Fruit fly (Drosophila melanogaster): ENCODE data around the gene lilli.

DNA sequence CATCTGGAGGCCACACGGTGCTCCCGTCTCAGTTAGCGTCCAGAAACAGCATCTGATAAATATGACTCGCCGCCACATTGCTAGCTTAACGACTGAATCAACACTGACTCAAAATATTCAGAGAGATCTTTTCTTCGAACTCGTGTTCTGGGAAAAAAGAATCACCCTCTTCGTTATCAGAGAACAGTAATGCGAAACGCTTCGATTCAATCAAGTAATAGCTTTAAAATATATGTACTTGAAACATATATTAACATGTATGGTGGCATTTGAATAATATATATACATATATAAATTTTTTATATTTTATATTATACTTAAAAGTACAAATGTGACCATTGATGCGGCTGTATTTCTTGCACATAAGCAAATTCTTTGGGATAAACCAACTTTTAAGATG is 40.1 kb upstream of the lilli start, which contains the start of gene CG18557:
- TF ChIP-seq pan (optimal IDR thresholded peaks at IDR 0.05): no peak
- TF ChIP-seq psq (optimal IDR thresholded peaks at IDR 0.05): no peak
- TF ChIP-seq usp (GFP tag; optimal IDR thresholded peaks at IDR 0.05): no peak
- no peak for TF ChIP-seq CG8478 (optimal IDR thresholded peaks at IDR 0.05)
- TF ChIP-seq EcR (GFP tag; optimal IDR thresholded peaks at IDR 0.05): no peak
- no peak for TF ChIP-seq Dll (optimal IDR thresholded peaks at IDR 0.05)
